Fruit fly (Drosophila melanogaster): ENCODE results near the gene hiw.

hiw gene

dm6 chrX:15023826-15024545 lies 39.2 kb downstream of the hiw start, which contains the start of gene be (continued):
- TF ChIP-seq MESR4 (GFP tag; optimal IDR thresholded peaks at IDR 0.05) (no peak), CG32532 (GFP tag; IDR thresholded peaks at IDR 0.05) (peak; percentile 71), CG6813 (GFP tag; optimal IDR thresholded peaks at IDR 0.05) (peak; percentile 37), run (tag; optimal IDR thresholded peaks at IDR 0.05) (peak; percentile 44), Xrp1 (GFP tag; IDR thresholded peaks at IDR 0.05) (peak; percentile 72), Ptx1 (GFP tag; IDR thresholded peaks at IDR 0.05) (peak; percentile 71), CG16815 (GFP tag; optimal IDR thresholded peaks at IDR 0.05) (peak; percentile 52), gsb-n (tag; optimal IDR thresholded peaks at IDR 0.05) (peak; percentile 74), ci (GFP tag; IDR thresholded peaks at IDR 0.05) (peak; percentile 65), CG15269 (tag; optimal IDR thresholded peaks at IDR 0.05) (peak; percentile 78), CG10209 (GFP tag; optimal IDR thresholded peaks at IDR 0.05) (peak; percentile 63), CG1602 (GFP tag; optimal IDR thresholded peaks at IDR 0.05) (peak; percentile 57), CG10147 (GFP tag; optimal IDR thresholded peaks at IDR 0.05) (peak; percentile 59), phol (tag; optimal IDR thresholded peaks at IDR 0.05) (peak; percentile 82), CG3847 (GFP tag; IDR thresholded peaks at IDR 0.05) (peak; percentile 61), CG31441 (GFP tag; IDR thresholded peaks at IDR 0.05) (peak; percentile 88), fd64A (GFP tag; optimal IDR thresholded peaks at IDR 0.05) (no peak), CG30403 (GFP tag; optimal IDR thresholded peaks at IDR 0.05) (peak; percentile 73), usp (GFP tag; optimal IDR thresholded peaks at IDR 0.05) (no peak), CG11695 (GFP tag; IDR thresholded peaks at IDR 0.05) (peak; percentile 79), Dbx (GFP tag; IDR thresholded peaks at IDR 0.05) (0 out of 3 replicates have a peak, but pooled peaks have one; percentile 53), psq (GFP tag; optimal IDR thresholded peaks at IDR 0.05) (no peak), CG12744 (GFP tag; optimal IDR thresholded peaks at IDR 0.05) (no peak), Atf6 (GFP tag; IDR thresholded peaks at IDR 0.05) (peak; percentile 69), fru (optimal IDR thresholded peaks at IDR 0.05) (no peak), ranshi (GFP tag; IDR thresholded peaks at IDR 0.05) (peak; percentile 23), CG6854 (GFP tag; optimal IDR thresholded peaks at IDR 0.05) (peak; percentile 15), CG7556 (GFP tag; optimal IDR thresholded peaks at IDR 0.05) (peak; percentile 89), hkb (optimal IDR thresholded peaks at IDR 0.05) (no peak), hkb (GFP tag; IDR thresholded peaks at IDR 0.05) (0 out of 2 replicates have a peak, but pooled peaks have one; percentile 26), Nf-YB (GFP tag; optimal IDR thresholded peaks at IDR 0.05) (peak; percentile 73), tx (GFP tag; optimal IDR thresholded peaks at IDR 0.05) (no peak), BEAF-32 (GFP tag; optimal IDR thresholded peaks at IDR 0.05) (no peak), Meics (GFP tag; optimal IDR thresholded peaks at IDR 0.05) (peak; percentile 82), Gug (GFP tag; IDR thresholded peaks at IDR 0.05) (no peak; the same call in 3 of the 4 replicates), CG14667 (GFP tag; IDR thresholded peaks at IDR 0.05) (peak; percentile 57), CG13287 (GFP tag; IDR thresholded peaks at IDR 0.05; ENCODE audit: partially characterized antibody) (peak; percentile 10; the same call in 1 of the 2 replicates), CG4328 (GFP tag; optimal IDR thresholded peaks at IDR 0.05) (peak; percentile 73), CG13775 (GFP tag; optimal IDR thresholded peaks at IDR 0.05) (peak; percentile 64), CG2875 (GFP tag; optimal IDR thresholded peaks at IDR 0.05) (no peak), twi (tag; optimal IDR thresholded peaks at IDR 0.05) (peak; percentile 63), CG10654 (GFP tag; optimal IDR thresholded peaks at IDR 0.05) (peak; percentile 21), tgo (GFP tag; IDR thresholded peaks at IDR 0.05) (peak; percentile 77), CG17328 (GFP tag; IDR thresholded peaks at IDR 0.05) (0 out of 2 replicates have a peak, but pooled peaks have one; percentile 8)
